Worm (Caenorhabditis elegans) whole organism, L4/young adult: Measurements from ENCODE around the gene dlat-2.

ENCODE experiments used
- W03F9.2 ChIP-seq: fragments of 150-350 bp; optimal IDR thresholded peaks from 2 replicates; lab custom pipeline; 2014; ENCODE audit warnings: missing biosample characterization, missing genetic modification characterization
- him-1 ChIP-seq: sonication (generic microtip); optimal IDR thresholded peaks from 2 replicates; lab custom pipeline; 2016; ENCODE audit warnings: missing genotype, missing genetic modification reagents, missing genetic modification characterization, missing compliant biosample characterization

- no peak for TF ChIP-seq him-1 (tag; lab: Kevin White, UChicago)
- TF ChIP-seq W03F9.2 (tag; lab: Kevin White, UChicago): no peak
Measured at ce11 chrIV:17407025-17407424, 26.6 kb downstream of the dlat-2 start, which contains the start of gene T02D1.7.
